Fruit fly (Drosophila melanogaster): ENCODE measurements around the gene HDAC11.

HDAC11 gene

dm6 chr3R:24850420-24850819 is 5.6 kb downstream of the HDAC11 start, which contains the start of gene CG7006 (continued):
- TF ChIP-seq CG10543 (GFP tag; optimal IDR thresholded peaks at IDR 0.05) (no peak), CG6854 (GFP tag; optimal IDR thresholded peaks at IDR 0.05) (no peak), Ravus (GFP tag; IDR thresholded peaks at IDR 0.05) (no peak), CG32767 (GFP tag; IDR thresholded peaks at IDR 0.05) (no peak), CG1233 (GFP tag; optimal IDR thresholded peaks at IDR 0.05) (peak; percentile 30), chn (GFP tag; optimal IDR thresholded peaks at IDR 0.05) (peak; percentile 68), CG4360 (GFP tag; IDR thresholded peaks at IDR 0.05) (no peak), CG2129 (GFP tag; IDR thresholded peaks at IDR 0.05; ENCODE audit: partially characterized antibody) (0 out of 2 replicates have a peak, but pooled peaks have one; percentile 16), nom (GFP tag; optimal IDR thresholded peaks at IDR 0.05) (no peak), CG17829 (tag; optimal IDR thresholded peaks at IDR 0.05) (peak; percentile 62), Dip2 (GFP tag; IDR thresholded peaks at IDR 0.05) (no peak), Dp (GFP tag; optimal IDR thresholded peaks at IDR 0.05) (peak; percentile 98), Lhr (GFP tag; optimal IDR thresholded peaks at IDR 0.05) (peak; percentile 21), vvl (GFP tag; IDR thresholded peaks at IDR 0.05) (peak; percentile 88), nerfin-1 (tag; optimal IDR thresholded peaks at IDR 0.05) (peak; percentile 18), CoRest (tag; optimal IDR thresholded peaks at IDR 0.05) (peak; percentile 58), ewg (GFP tag; optimal IDR thresholded peaks at IDR 0.05) (peak; percentile 15), Med (GFP tag) (peak; percentile 96), CG8388 (GFP tag; optimal IDR thresholded peaks at IDR 0.05) (no peak), sna (GFP tag; IDR thresholded peaks at IDR 0.05; ENCODE audit: partially characterized antibody) (peak; percentile 58; the same call in 1 of the 2 replicates), CG1832 (GFP tag; optimal IDR thresholded peaks at IDR 0.05) (no peak), CG10565 (GFP tag; optimal IDR thresholded peaks at IDR 0.05) (no peak), tio (GFP tag; optimal IDR thresholded peaks at IDR 0.05) (no peak), Blimp-1 (GFP tag; optimal IDR thresholded peaks at IDR 0.05) (no peak), CG6689 (GFP tag; IDR thresholded peaks at IDR 0.05) (no peak), exex (tag; optimal IDR thresholded peaks at IDR 0.05) (no peak), CG11696 (GFP tag; IDR thresholded peaks at IDR 0.05) (no peak), cwo (GFP tag; optimal IDR thresholded peaks at IDR 0.05) (peak; percentile 70), cas (GFP tag; IDR thresholded peaks at IDR 0.05) (no peak), CG15269 (tag; optimal IDR thresholded peaks at IDR 0.05) (no peak), Hmr (GFP tag; optimal IDR thresholded peaks at IDR 0.05) (peak; percentile 73), Stat92E (GFP tag; optimal IDR thresholded peaks at IDR 0.05) (no peak), bcd (GFP tag; optimal IDR thresholded peaks at IDR 0.05) (no peak), CG12391 (tag; optimal IDR thresholded peaks at IDR 0.05) (peak; percentile 55), ase (GFP tag; IDR thresholded peaks at IDR 0.05) (no peak), CG11398 (GFP tag; optimal IDR thresholded peaks at IDR 0.05) (peak; percentile 46), H2.0 (GFP tag; IDR thresholded peaks at IDR 0.05) (peak; percentile 69), odd (GFP tag; optimal IDR thresholded peaks at IDR 0.05) (no peak), phol (tag; optimal IDR thresholded peaks at IDR 0.05) (peak; percentile 69), Rfx (GFP tag; IDR thresholded peaks at IDR 0.05) (peak; percentile 93), CG6813 (GFP tag; optimal IDR thresholded peaks at IDR 0.05) (no peak), CG30403 (GFP tag; optimal IDR thresholded peaks at IDR 0.05) (peak; percentile 80), bowl (GFP tag; IDR thresholded peaks at IDR 0.05) (no peak), emc (GFP tag; optimal IDR thresholded peaks at IDR 0.05) (peak; percentile 23), MBD-R2 (GFP tag; IDR thresholded peaks at IDR 0.05) (peak; percentile 81), CG32532 (GFP tag; IDR thresholded peaks at IDR 0.05) (peak; percentile 70; the same call in 1 of the 2 replicates), CG14860 (GFP tag; IDR thresholded peaks at IDR 0.05; ENCODE audit: partially characterized antibody) (peak; percentile 61), dimm (GFP tag; IDR thresholded peaks at IDR 0.05) (no peak), CG6254 (GFP tag; optimal IDR thresholded peaks at IDR 0.05) (no peak), lbe (GFP tag; optimal IDR thresholded peaks at IDR 0.05) (no peak)
